Worm (Caenorhabditis elegans): ENCODE results near the gene C14C10.2.

- TF ChIP-seq nhr-76 (tag; optimal IDR thresholded peaks at IDR 0.05) (no peak), fkh-10 (GFP tag; optimal IDR thresholded peaks at IDR 0.05) (no peak)
Observed at ce11 chrV:12599110-12599509, 6.8 kb upstream of the C14C10.2 start, which contains the start of the genes C14C10.10 and ril-2.

Measured in whole organism, L3 larva.